Worm (Caenorhabditis elegans): ENCODE results near the gene trxr-2.
A peak's percentile ranks its signal among the peaks of the same experiment; 100 is the strongest.

The trxr-2 gene

DNA sequence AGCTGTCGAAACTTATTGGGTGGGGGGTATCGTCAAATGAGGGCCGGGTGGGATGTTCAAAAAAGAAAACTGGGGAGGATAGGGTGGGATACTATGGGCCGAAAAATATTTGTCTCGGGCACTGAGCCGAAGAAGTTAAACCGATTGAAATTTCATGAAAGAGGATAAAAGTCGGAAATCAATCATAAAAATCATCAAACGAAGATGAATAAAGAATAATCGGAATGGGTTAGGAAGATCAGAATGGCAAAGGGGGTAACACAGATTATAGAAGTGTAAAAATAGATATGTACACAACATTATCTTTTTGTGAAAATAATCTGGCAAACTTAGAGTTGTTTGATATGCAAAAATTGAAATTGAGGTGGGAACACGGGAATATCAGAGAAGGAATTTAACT, 42.0 kb downstream of the trxr-2 start:
- TF ChIP-seq dmd-4 (tag; optimal IDR thresholded peaks at IDR 0.05; ENCODE audit: borderline replicate concordance) = no peak
- no peak for TF ChIP-seq ceh-18 (tag; optimal IDR thresholded peaks at IDR 0.05)
- TF ChIP-seq lim-6 (tag; optimal IDR thresholded peaks at IDR 0.05) = no peak
- TF ChIP-seq ceh-24 (tag; optimal IDR thresholded peaks at IDR 0.05) = no peak
- TF ChIP-seq sox-2 (GFP tag; IDR thresholded peaks at IDR 0.05) = no peak
- TF ChIP-seq ceh-6 (GFP tag; optimal IDR thresholded peaks at IDR 0.05) = no peak
- TF ChIP-seq tbx-7 (tag; optimal IDR thresholded peaks at IDR 0.05) = no peak
- TF ChIP-seq tbx-2 (tag; optimal IDR thresholded peaks at IDR 0.05) = no peak
- no peak for TF ChIP-seq nhr-11 (tag; optimal IDR thresholded peaks at IDR 0.05)
- TF ChIP-seq unc-42 (tag; optimal IDR thresholded peaks at IDR 0.05) = no peak
- no peak for TF ChIP-seq ceh-14 (tag; optimal IDR thresholded peaks at IDR 0.05)
- no peak for TF ChIP-seq sox-4 (tag; optimal IDR thresholded peaks at IDR 0.05)

DNA sequence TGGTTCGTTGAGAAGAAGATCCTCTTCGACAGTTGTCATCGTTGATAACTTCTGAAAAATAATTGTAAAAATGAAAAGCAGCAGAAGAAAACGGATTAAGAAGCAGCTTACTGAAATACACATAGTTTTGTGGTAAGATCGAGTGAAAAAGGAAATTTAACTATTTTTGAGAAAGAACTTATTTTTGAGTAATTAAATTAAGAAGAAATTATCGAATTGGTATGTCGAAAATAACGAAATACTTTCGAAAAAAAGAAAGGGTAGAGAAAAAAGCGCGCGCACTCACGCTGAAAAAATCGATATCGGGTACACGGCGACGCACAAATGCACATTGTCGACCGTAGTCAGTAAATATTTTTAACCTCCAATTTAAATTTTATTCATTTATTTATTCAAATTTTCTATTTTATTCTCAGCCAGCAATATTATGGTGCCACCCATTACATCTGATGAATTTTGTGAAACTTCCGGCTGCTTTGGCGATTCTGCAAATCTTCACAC, 42.6 kb downstream of the trxr-2 start, which contains the start of the genes ZK643.5 and ZK643.2:
TSS of gene ZK643.5 (minus strand) at position 51 of the 501 bp plus-strand sequence.
TSS of gene ZK643.2 (plus strand) at position 395 of the 501 bp plus-strand sequence.
- TF ChIP-seq odd-2 (tag; optimal IDR thresholded peaks at IDR 0.05) = no peak
- peak; percentile 76 for TF ChIP-seq unc-42 (tag; optimal IDR thresholded peaks at IDR 0.05)
- no peak for TF ChIP-seq unc-55 (GFP tag; optimal IDR thresholded peaks at IDR 0.05)
- TF ChIP-seq che-1 (tag; optimal IDR thresholded peaks at IDR 0.05) = no peak
- no peak for TF ChIP-seq ceh-2 (tag; optimal IDR thresholded peaks at IDR 0.05)
- peak; percentile 99 for TF ChIP-seq ceh-48 (tag; optimal IDR thresholded peaks at IDR 0.05)
- TF ChIP-seq ceh-31 (tag; optimal IDR thresholded peaks at IDR 0.05) = peak; percentile 43
- TF ChIP-seq npax-4 (tag; optimal IDR thresholded peaks at IDR 0.05) = no peak
- TF ChIP-seq unc-3 (GFP tag; conservative IDR thresholded peaks at IDR 0.05) = no peak
- TF ChIP-seq unc-3 (tag; optimal IDR thresholded peaks at IDR 0.05) = no peak
- no peak for TF ChIP-seq dmd-4 (tag; optimal IDR thresholded peaks at IDR 0.05; ENCODE audit: borderline replicate concordance)
- TF ChIP-seq nfya-1 (tag; optimal IDR thresholded peaks at IDR 0.05) = peak; percentile 49
- no peak for TF ChIP-seq ceh-34 (tag; optimal IDR thresholded peaks at IDR 0.05)
- no peak for TF ChIP-seq pha-2 (tag; optimal IDR thresholded peaks at IDR 0.05)
- no peak for TF ChIP-seq sdc-2 (tag; optimal IDR thresholded peaks at IDR 0.05)

DNA sequence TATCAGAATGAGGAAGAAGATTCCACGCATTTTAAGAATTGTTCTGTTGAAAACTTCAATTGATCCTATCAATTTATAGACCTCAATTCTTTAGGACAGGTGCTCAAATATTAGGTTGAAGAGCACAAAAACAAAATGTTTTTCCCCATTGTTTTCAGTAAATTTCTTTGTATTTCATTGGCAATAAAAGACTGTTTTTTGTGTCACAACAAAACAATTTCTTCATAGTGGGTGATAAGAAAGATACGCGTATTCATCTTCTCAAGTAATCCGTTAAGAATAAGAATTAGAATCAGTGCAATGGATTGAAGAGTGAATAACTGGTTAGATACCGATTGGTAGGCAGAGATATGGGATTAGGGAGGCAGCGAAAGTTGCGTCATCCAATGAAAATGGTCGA, 47.1 kb downstream of the trxr-2 start, which contains the start of gene ZK643.6:
TSS of gene ZK643.6 (minus strand) at position 101 of the 400 bp plus-strand sequence.
- TF ChIP-seq ceh-24 (tag; optimal IDR thresholded peaks at IDR 0.05) (no peak), Y22D7AL.16 (tag; optimal IDR thresholded peaks at IDR 0.05) (no peak), ceh-31 (tag; optimal IDR thresholded peaks at IDR 0.05) (no peak), pag-3 (tag; optimal IDR thresholded peaks at IDR 0.05; ENCODE audit: borderline replicate concordance) (no peak), syd-9 (tag; optimal IDR thresholded peaks at IDR 0.05) (no peak), ceh-2 (tag; optimal IDR thresholded peaks at IDR 0.05) (no peak), T23F11.4 (GFP tag; optimal IDR thresholded peaks at IDR 0.05) (no peak), madf-2 (tag; optimal IDR thresholded peaks at IDR 0.05) (no peak), npax-4 (tag; optimal IDR thresholded peaks at IDR 0.05) (no peak), che-1 (tag; optimal IDR thresholded peaks at IDR 0.05) (no peak), hlh-30 (tag; optimal IDR thresholded peaks at IDR 0.05; ENCODE audit: insufficient read depth) (no peak), ceh-18 (tag; optimal IDR thresholded peaks at IDR 0.05) (no peak), tbx-7 (tag; optimal IDR thresholded peaks at IDR 0.05) (no peak)

DNA sequence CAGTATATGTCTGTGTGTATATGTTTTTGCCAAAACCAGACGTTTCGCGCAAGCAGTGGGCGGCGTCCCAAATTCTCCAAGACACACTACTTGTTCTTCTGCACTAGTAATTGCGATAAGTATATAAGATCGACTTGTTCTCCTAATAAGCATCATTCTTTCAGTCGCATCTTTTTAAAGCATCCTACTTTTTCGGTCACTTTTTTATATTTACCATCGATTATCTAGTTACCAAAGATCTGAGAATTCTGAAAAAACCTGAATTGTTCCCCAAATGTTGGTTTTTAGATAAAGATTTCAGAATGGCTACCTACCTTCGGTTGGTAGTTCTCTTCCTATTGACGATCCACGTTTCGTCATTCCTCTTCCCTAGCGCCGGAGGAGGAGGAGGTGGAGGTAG, 48.4 kb downstream of the trxr-2 start, which contains the start of gene grl-25:
TSS of gene grl-25 (plus strand) at position 301 of the 400 bp plus-strand sequence.
- TF ChIP-seq pqm-1 (tag; optimal IDR thresholded peaks at IDR 0.05) (no peak), fax-1 (tag; optimal IDR thresholded peaks at IDR 0.05) (no peak), syd-9 (tag; optimal IDR thresholded peaks at IDR 0.05) (no peak), sox-4 (tag; optimal IDR thresholded peaks at IDR 0.05) (no peak)

DNA sequence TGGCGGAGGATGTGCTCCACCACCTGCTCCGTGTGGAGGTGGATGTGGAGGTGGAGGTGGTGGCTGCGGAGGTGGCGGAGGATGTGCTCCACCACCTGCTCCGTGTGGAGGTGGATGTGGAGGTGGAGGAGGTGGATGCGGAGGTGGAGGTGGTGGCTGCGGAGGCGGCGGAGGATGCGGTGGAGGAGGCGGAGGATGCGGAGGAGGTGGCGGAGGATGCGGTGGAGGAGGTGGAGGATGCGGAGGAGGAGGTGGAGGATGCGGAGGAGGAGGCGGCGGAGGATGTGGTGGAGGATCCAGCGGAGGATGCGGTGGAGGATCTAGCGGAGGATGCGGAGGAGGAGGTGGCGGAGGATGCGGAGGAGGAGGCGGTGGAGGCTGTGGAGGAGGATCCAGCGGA, 48.9 kb downstream of the trxr-2 start:
- TF ChIP-seq ama-1 (optimal IDR thresholded peaks at IDR 0.05) (no peak), pax-1 (tag; optimal IDR thresholded peaks at IDR 0.05) (no peak), sox-2 (GFP tag; IDR thresholded peaks at IDR 0.05) (no peak), ceh-6 (GFP tag; optimal IDR thresholded peaks at IDR 0.05) (no peak), unc-86 (tag; optimal IDR thresholded peaks at IDR 0.05) (no peak), hlh-13 (GFP tag; optimal IDR thresholded peaks at IDR 0.05) (no peak), hlh-8 (tag; optimal IDR thresholded peaks at IDR 0.05) (no peak), K09A11.1 (tag; optimal IDR thresholded peaks at IDR 0.05; ENCODE audit: insufficient read depth) (no peak), hlh-6 (tag; optimal IDR thresholded peaks at IDR 0.05) (no peak), ceh-9 (tag; optimal IDR thresholded peaks at IDR 0.05) (no peak), fkh-6 (tag; optimal IDR thresholded peaks at IDR 0.05) (no peak), ceh-48 (tag; optimal IDR thresholded peaks at IDR 0.05) (no peak), elt-4 (tag; optimal IDR thresholded peaks at IDR 0.05) (no peak), unc-3 (GFP tag; conservative IDR thresholded peaks at IDR 0.05) (no peak), unc-3 (tag; optimal IDR thresholded peaks at IDR 0.05) (no peak), ceh-18 (tag; optimal IDR thresholded peaks at IDR 0.05) (no peak), ets-4 (tag; optimal IDR thresholded peaks at IDR 0.05) (no peak), pha-2 (tag; optimal IDR thresholded peaks at IDR 0.05) (no peak), sdc-2 (tag; optimal IDR thresholded peaks at IDR 0.05) (no peak)
